Worm (Caenorhabditis elegans) whole organism, L3 larva: ENCODE data around the gene lrpr-1.
A peak's percentile ranks its signal among the peaks of the same experiment; 100 is the strongest.

Experiments
- nhr-25 ChIP-seq: sonication (generic microtip); optimal IDR thresholded peaks from 2 replicates; lab custom pipeline; 2017; ENCODE audit warnings: missing biosample characterization, missing genetic modification characterization
- snpc-4 ChIP-seq: fragments of 150-350 bp; optimal IDR thresholded peaks from 2 replicates; lab custom pipeline; 2014; ENCODE audit warnings: missing biosample characterization, missing genetic modification characterization
- tbx-2 ChIP-seq: sonication (generic microtip); optimal IDR thresholded peaks from 2 replicates; lab custom pipeline; 2016; ENCODE audit warnings: mild to moderate bottlenecking, missing genetic modification characterization, missing compliant biosample characterization

DNA sequence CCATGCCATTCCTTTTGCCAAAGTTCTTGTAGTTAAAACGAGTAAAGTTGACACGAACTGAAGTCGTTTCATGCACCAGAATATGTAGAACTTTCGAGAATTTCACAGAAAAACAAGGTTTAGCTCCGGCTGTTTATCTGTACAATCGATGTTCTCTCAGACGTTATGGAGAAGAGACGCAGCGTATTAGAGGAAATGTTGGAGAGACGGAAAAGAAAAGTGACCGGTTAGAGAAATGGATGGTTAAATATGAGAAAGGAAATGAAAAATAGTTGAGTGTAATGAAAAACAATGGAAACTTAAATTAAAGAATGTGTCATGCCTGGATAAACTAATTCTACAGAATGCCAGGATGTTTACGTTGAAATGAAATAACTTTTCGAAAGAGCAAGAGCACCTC lies 46.0 kb upstream of the lrpr-1 start, which contains the start of gene pcm-1:
- TF ChIP-seq nhr-25 (tag; lab: Kevin White, UChicago) (no peak), snpc-4 (peak; percentile 25), tbx-2 (tag; lab: Kevin White, UChicago) (no peak)
